Fruit fly (Drosophila melanogaster) whole organism, wandering third instar larva: ENCODE data around the gene CG11162.

Experiments
- Abd-B ChIP-seq: fragments of >200 bp; optimal IDR thresholded peaks from 2 replicates; lab custom pipeline; 2017; ENCODE audit warnings: missing biosample characterization, missing genetic modification characterization
- CG32264 ChIP-seq: fragments of 200-800 bp; sonication (Bioruptor generic); optimal IDR thresholded peaks from 2 replicates; lab custom pipeline; 2016; ENCODE audit warnings: missing biosample characterization, missing genetic modification characterization
- CG9705 ChIP-seq: fragments of 200-800 bp; sonication (Bioruptor generic); optimal IDR thresholded peaks from 2 replicates; lab custom pipeline; 2018; ENCODE audit warnings: missing biosample characterization, mild to moderate bottlenecking, missing genetic modification characterization
- CrebA ChIP-seq: fragments of 200-800 bp; sonication (Bioruptor generic); optimal IDR thresholded peaks from 2 replicates; lab custom pipeline; 2016; ENCODE audit warnings: missing biosample characterization, mild to moderate bottlenecking, missing genetic modification characterization, borderline replicate concordance
- Dfd ChIP-seq: fragments of >200 bp; optimal IDR thresholded peaks from 2 replicates; lab custom pipeline; 2017; ENCODE audit warnings: missing biosample characterization, missing genetic modification characterization
- Dif ChIP-seq: fragments of 200-275, 200-300 bp; sonication (Bioruptor generic); optimal IDR thresholded peaks from 2 replicates; lab custom pipeline; 2018; ENCODE audit warnings: missing biosample characterization, missing genetic modification characterization; ENCODE audit not compliant: partially characterized antibody
- GATAd ChIP-seq: sonication (Bioruptor generic); optimal IDR thresholded peaks from 2 replicates; lab custom pipeline; 2016; ENCODE audit warnings: missing biosample characterization, missing genetic modification characterization
- HLH106 ChIP-seq: fragments of 200-800 bp; optimal IDR thresholded peaks from 3 replicates; lab custom pipeline; 2019; ENCODE audit warnings: missing biosample characterization, mild to moderate bottlenecking, missing genetic modification characterization, moderate library complexity
- Hnf4 ChIP-seq: fragments of 200-800 bp; sonication (Bioruptor generic); optimal IDR thresholded peaks from 2 replicates; lab custom pipeline; 2016; ENCODE audit warnings: missing biosample characterization, mild to moderate bottlenecking, missing genetic modification characterization
- Hr78 ChIP-seq: fragments of >200 bp; optimal IDR thresholded peaks from 2 replicates; lab custom pipeline; 2017; ENCODE audit warnings: missing biosample characterization, missing genetic modification characterization
- Hr83 ChIP-seq: fragments of 200-300 bp; sonication (Bioruptor generic); optimal IDR thresholded peaks from 2 replicates; lab custom pipeline; 2016; ENCODE audit warnings: missing biosample characterization, mild to moderate bottlenecking, missing genetic modification characterization, moderate library complexity; ENCODE audit not compliant: poor library complexity, severe bottlenecking
- Jra ChIP-seq: sonication (Bioruptor generic); optimal IDR thresholded peaks from 2 replicates; lab custom pipeline; 2016; ENCODE audit warnings: missing biosample characterization, missing genetic modification characterization
- Mio ChIP-seq: sonication (Bioruptor generic); optimal IDR thresholded peaks from 2 replicates; lab custom pipeline; 2016; ENCODE audit warnings: missing biosample characterization, missing genetic modification characterization
- Myc ChIP-seq: fragments of >200 bp; optimal IDR thresholded peaks from 2 replicates; lab custom pipeline; 2017
- N ChIP-seq: fragments of >200 bp; optimal IDR thresholded peaks from 2 replicates; lab custom pipeline; 2018; ENCODE audit warnings: missing biosample characterization, missing external identifiers, missing genetic modification characterization
- OdsH ChIP-seq: fragments of 200-800 bp; sonication (Bioruptor generic); optimal IDR thresholded peaks from 2 replicates; lab custom pipeline; 2016; ENCODE audit warnings: missing biosample characterization, mild to moderate bottlenecking, missing genetic modification characterization
- Rel ChIP-seq, 2 experiments: fragments of 200-800 bp; sonication (Bioruptor generic) in 1 of 2; optimal IDR thresholded peaks; 2 replicates in 1 of 2; 3 replicates in 1 of 2; lab custom pipeline; 2016 to 2019; ENCODE audit warnings: mild to moderate bottlenecking in 2 of 2, missing biosample characterization in 2 of 2, missing genetic modification characterization in 2 of 2, moderate library complexity in 1 of 2
- Vsx2 ChIP-seq: fragments of 200-300, 225-300 bp; sonication (Bioruptor generic); optimal IDR thresholded peaks from 2 replicates; lab custom pipeline; 2018; ENCODE audit warnings: missing biosample characterization, missing genetic modification characterization; ENCODE audit not compliant: partially characterized antibody
- br ChIP-seq: fragments of 200-800 bp; sonication (Bioruptor generic); optimal IDR thresholded peaks from 2 replicates; lab custom pipeline; 2016; ENCODE audit warnings: missing biosample characterization, missing genetic modification characterization
- brk ChIP-seq: fragments of 200-800 bp; sonication (Bioruptor generic); optimal IDR thresholded peaks from 2 replicates; lab custom pipeline; 2016; ENCODE audit warnings: missing biosample characterization, mild to moderate bottlenecking, missing genetic modification characterization
- dmrt93B ChIP-seq: fragments of 200-800 bp; sonication (Bioruptor generic); optimal IDR thresholded peaks from 2 replicates; lab custom pipeline; 2018; ENCODE audit warnings: missing biosample characterization, mild to moderate bottlenecking, missing genetic modification characterization
- dsf ChIP-seq: sonication (Bioruptor generic); optimal IDR thresholded peaks from 2 replicates; lab custom pipeline; 2016; ENCODE audit warnings: missing biosample characterization, missing genetic modification characterization, borderline replicate concordance
- ey ChIP-seq: fragments of 200-800 bp; sonication (Bioruptor generic); optimal IDR thresholded peaks from 2 replicates; lab custom pipeline; 2016; ENCODE audit warnings: missing biosample characterization, missing genetic modification characterization
- foxo ChIP-seq, 2 experiments: fragments of 200-800 bp; sonication (Bioruptor generic); optimal IDR thresholded peaks; 2 replicates in 1 of 2; 3 replicates in 1 of 2; lab custom pipeline; 2016 to 2017; ENCODE audit warnings: missing biosample characterization in 2 of 2, missing genetic modification characterization in 2 of 2
- fru ChIP-seq: fragments of 200-800 bp; sonication (Bioruptor generic); optimal IDR thresholded peaks from 3 replicates; lab custom pipeline; 2016; ENCODE audit warnings: missing biosample characterization, mild to moderate bottlenecking, missing genetic modification characterization
- h ChIP-seq: fragments of 200-800 bp; sonication (Bioruptor generic); optimal IDR thresholded peaks from 3 replicates; lab custom pipeline; 2016; ENCODE audit warnings: missing biosample characterization, mild to moderate bottlenecking, missing genetic modification characterization
- jim ChIP-seq: fragments of 175-275, 200-325 bp; sonication (Bioruptor generic); optimal IDR thresholded peaks from 2 replicates; lab custom pipeline; 2016; ENCODE audit warnings: missing biosample characterization, mild to moderate bottlenecking, missing genetic modification characterization
- lola ChIP-seq: fragments of >200 bp; optimal IDR thresholded peaks from 2 replicates; lab custom pipeline; 2017; ENCODE audit warnings: missing biosample characterization, missing genetic modification characterization
- pan ChIP-seq: fragments of >200 bp; optimal IDR thresholded peaks from 2 replicates; lab custom pipeline; 2017
- psq ChIP-seq: fragments of 200-800 bp; sonication (Bioruptor generic); optimal IDR thresholded peaks from 3 replicates; lab custom pipeline; 2017; ENCODE audit warnings: missing biosample characterization, mild to moderate bottlenecking, missing genetic modification characterization, moderate library complexity
- rgr ChIP-seq: fragments of 200-800 bp; sonication (Bioruptor generic); optimal IDR thresholded peaks from 3 replicates; lab custom pipeline; 2016; ENCODE audit warnings: missing biosample characterization, mild to moderate bottlenecking, missing genetic modification characterization
- sage ChIP-seq: fragments of 200-800 bp; sonication (Bioruptor generic); optimal IDR thresholded peaks from 2 replicates; lab custom pipeline; 2016; ENCODE audit warnings: missing biosample characterization, mild to moderate bottlenecking, missing genetic modification characterization
- sv ChIP-seq: fragments of 200-800 bp; sonication (Bioruptor generic); optimal IDR thresholded peaks from 3 replicates; lab custom pipeline; 2016; ENCODE audit warnings: missing biosample characterization, missing genetic modification characterization
- tai ChIP-seq: sonication (Bioruptor generic); optimal IDR thresholded peaks from 2 replicates; lab custom pipeline; 2016; ENCODE audit warnings: missing biosample characterization, missing genetic modification characterization
- usp ChIP-seq: fragments of >200 bp; optimal IDR thresholded peaks from 2 replicates; lab custom pipeline; 2017; ENCODE audit warnings: missing biosample characterization, missing genetic modification characterization
- woc ChIP-seq: sonication (Bioruptor generic); optimal IDR thresholded peaks from 2 replicates; lab custom pipeline; 2016; ENCODE audit warnings: missing biosample characterization, mild to moderate bottlenecking, missing genetic modification characterization

The CG11162 gene

dm6 chrX:13630290-13630900 is 46.3 kb upstream of the CG11162 start:
- TF ChIP-seq Hnf4 (GFP tag; lab: Kevin White, UChicago) (peak; percentile 13), ey (GFP tag; lab: Kevin White, UChicago) (peak; percentile 25), fru (GFP tag; lab: Kevin White, UChicago) (peak; percentile 21), Rel (GFP tag; optimal IDR thresholded peaks at IDR 0.05; lab: Kevin White, UChicago) (no peak), Rel (tag; optimal IDR thresholded peaks at IDR 0.05; lab: Kevin White, UChicago) (peak; percentile 95), h (GFP tag; lab: Kevin White, UChicago) (peak; percentile 20), foxo (GFP tag; optimal IDR thresholded peaks at IDR 0.05; lab: Kevin White, UChicago) (peak in 1 of 2 experiments; percentile 50), dsf (no peak), CG32264 (GFP tag; lab: Kevin White, UChicago) (no peak)

- TF ChIP-seq dsf, result no peak
- TF ChIP-seq h (GFP tag; lab: Kevin White, UChicago), result no peak
- no peak for TF ChIP-seq CrebA
- peak; percentile 18 for TF ChIP-seq Hnf4 (GFP tag; lab: Kevin White, UChicago)
- TF ChIP-seq GATAd (GFP tag; lab: Kevin White, UChicago), result no peak
- no peak for TF ChIP-seq Rel (GFP tag; optimal IDR thresholded peaks at IDR 0.05; lab: Kevin White, UChicago)
- no peak for TF ChIP-seq Rel (tag; optimal IDR thresholded peaks at IDR 0.05; lab: Kevin White, UChicago)
Observed at dm6 chrX:13632606-13633005, 44.1 kb upstream of the CG11162 start.

dm6 chrX:13633298-13633891 is 43.3 kb upstream of the CG11162 start:
- TF ChIP-seq dmrt93B (GFP tag; lab: Kevin White, UChicago), result no peak
- TF ChIP-seq CG32264 (GFP tag; lab: Kevin White, UChicago), result no peak
- TF ChIP-seq Vsx2 (GFP tag; lab: Kevin White, UChicago), result no peak
- TF ChIP-seq Rel (GFP tag; optimal IDR thresholded peaks at IDR 0.05; lab: Kevin White, UChicago), result no peak
- no peak for TF ChIP-seq Rel (tag; optimal IDR thresholded peaks at IDR 0.05; lab: Kevin White, UChicago)
- TF ChIP-seq usp (GFP tag; lab: Kevin White, UChicago), result no peak
- no peak for TF ChIP-seq woc (GFP tag; lab: Kevin White, UChicago)
- no peak for TF ChIP-seq foxo (GFP tag; optimal IDR thresholded peaks at IDR 0.05; lab: Kevin White, UChicago)
- TF ChIP-seq rgr (GFP tag; lab: Kevin White, UChicago), result no peak
- no peak for TF ChIP-seq CG9705 (GFP tag; lab: Kevin White, UChicago)
- no peak for TF ChIP-seq dsf
- no peak for TF ChIP-seq ey (GFP tag; lab: Kevin White, UChicago)
- TF ChIP-seq Jra (GFP tag; lab: Kevin White, UChicago), result no peak
- TF ChIP-seq N (GFP tag; lab: Kevin White, UChicago), result no peak
- no peak for TF ChIP-seq Hr83 (GFP tag; lab: Kevin White, UChicago)
- TF ChIP-seq fru (GFP tag; lab: Kevin White, UChicago), result no peak
- TF ChIP-seq HLH106 (tag; lab: Kevin White, UChicago), result no peak
- no peak for TF ChIP-seq Hnf4 (GFP tag; lab: Kevin White, UChicago)

dm6 chrX:13634254-13634999 is 42.3 kb upstream of the CG11162 start:
- no peak for TF ChIP-seq sage (GFP tag; lab: Kevin White, UChicago)
- peak; percentile 65 for TF ChIP-seq Hr83 (GFP tag; lab: Kevin White, UChicago)
- TF ChIP-seq pan (lab: Kevin White, UChicago), result no peak
- TF ChIP-seq Dfd (GFP tag; lab: Kevin White, UChicago), result no peak
- peak; percentile 41 for TF ChIP-seq dmrt93B (GFP tag; lab: Kevin White, UChicago)
- no peak for TF ChIP-seq N (GFP tag; lab: Kevin White, UChicago)
- TF ChIP-seq OdsH (GFP tag; lab: Kevin White, UChicago), result peak; percentile 77
- TF ChIP-seq woc (GFP tag; lab: Kevin White, UChicago), result peak; percentile 80
- peak; percentile 63 for TF ChIP-seq psq (GFP tag; lab: Kevin White, UChicago)
- TF ChIP-seq fru (GFP tag; lab: Kevin White, UChicago), result peak; percentile 82
- peak; percentile 61 for TF ChIP-seq tai (GFP tag; lab: Kevin White, UChicago)
- peak; percentile 71 for TF ChIP-seq br (GFP tag; lab: Kevin White, UChicago)
- TF ChIP-seq Myc (lab: Kevin White, UChicago), result no peak
- no peak for TF ChIP-seq CG32264 (GFP tag; lab: Kevin White, UChicago)
- no peak for TF ChIP-seq Mio (GFP tag; lab: Kevin White, UChicago)
- TF ChIP-seq Abd-B (GFP tag; lab: Kevin White, UChicago), result no peak
- TF ChIP-seq Jra (GFP tag; lab: Kevin White, UChicago), result peak; percentile 50
- TF ChIP-seq h (GFP tag; lab: Kevin White, UChicago), result peak; percentile 82
- peak; percentile 68 for TF ChIP-seq rgr (GFP tag; lab: Kevin White, UChicago)
- TF ChIP-seq Dif (GFP tag; lab: Kevin White, UChicago), result no peak
- no peak for TF ChIP-seq Rel (GFP tag; optimal IDR thresholded peaks at IDR 0.05; lab: Kevin White, UChicago)
- TF ChIP-seq Rel (tag; optimal IDR thresholded peaks at IDR 0.05; lab: Kevin White, UChicago), result peak; percentile 42
- TF ChIP-seq GATAd (GFP tag; lab: Kevin White, UChicago), result no peak
- peak; percentile 13 for TF ChIP-seq sv (GFP tag; lab: Kevin White, UChicago)
- peak; percentile 26 for TF ChIP-seq brk (GFP tag; lab: Kevin White, UChicago)
- no peak for TF ChIP-seq Hr78 (GFP tag; lab: Kevin White, UChicago)
- TF ChIP-seq dsf, result no peak
- TF ChIP-seq HLH106 (tag; lab: Kevin White, UChicago), result peak; percentile 65
- TF ChIP-seq CrebA, result peak; percentile 64
- peak in 1 of 2 experiments; percentile 67 for TF ChIP-seq foxo (GFP tag; optimal IDR thresholded peaks at IDR 0.05; lab: Kevin White, UChicago)
- TF ChIP-seq lola (GFP tag; lab: Kevin White, UChicago), result no peak
- peak; percentile 68 for TF ChIP-seq ey (GFP tag; lab: Kevin White, UChicago)
- TF ChIP-seq Hnf4 (GFP tag; lab: Kevin White, UChicago), result peak; percentile 65
- TF ChIP-seq jim, result no peak
